Fruit fly (Drosophila melanogaster): Measurements from ENCODE around the gene Vps60.

Gene Vps60

DNA sequence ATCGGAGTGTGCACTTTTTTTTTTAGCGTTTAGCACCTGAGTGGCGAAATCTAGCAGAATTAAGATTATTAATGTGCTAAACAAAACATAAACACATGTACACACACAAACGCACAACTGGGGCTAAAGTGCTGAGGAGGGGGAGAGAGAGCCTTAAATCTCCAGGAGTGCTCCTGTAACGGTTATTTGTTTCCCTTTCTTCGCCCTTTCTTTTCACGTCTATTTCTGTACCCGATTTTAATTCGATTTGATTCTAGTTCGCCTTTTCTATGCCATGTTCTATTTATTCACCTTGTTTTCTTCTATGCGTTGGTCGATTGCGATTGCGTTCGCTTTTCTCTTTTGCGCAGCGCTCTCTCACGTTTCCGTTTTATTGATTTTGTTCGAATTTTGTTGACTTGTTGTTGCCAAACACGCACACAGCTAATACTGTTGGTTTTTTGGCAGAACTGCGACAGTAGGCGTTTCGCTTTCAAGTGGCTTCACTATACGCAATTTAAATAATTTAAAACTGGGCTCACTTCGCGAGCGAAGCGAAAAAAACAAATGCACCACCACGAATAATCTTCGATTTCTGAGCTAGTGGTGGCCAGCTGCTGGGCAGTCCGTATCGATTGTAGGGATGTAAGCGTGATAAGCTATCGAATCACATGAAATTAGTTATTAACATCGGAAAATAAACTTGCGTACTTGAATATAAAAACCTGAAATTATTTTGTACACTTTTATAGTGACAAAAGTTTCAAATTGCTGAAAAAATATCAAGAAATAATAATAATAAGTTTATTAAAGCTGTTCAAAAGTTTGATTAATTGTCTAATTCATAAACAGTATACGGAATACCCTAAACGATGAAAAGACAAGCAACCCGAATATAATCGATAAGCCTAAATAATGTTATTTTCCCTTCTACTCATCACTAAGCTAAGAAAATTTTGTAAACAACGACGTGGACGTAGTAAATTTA, 32.6 kb upstream of the Vps60 start, which contains the start of the genes Krn, Ndfip and CG7484 (continued):
- TF ChIP-seq hkb (optimal IDR thresholded peaks at IDR 0.05) (no peak), hkb (GFP tag; IDR thresholded peaks at IDR 0.05) (peak; percentile 71), ind (GFP tag; optimal IDR thresholded peaks at IDR 0.05) (peak; percentile 90), Oaz (GFP tag; IDR thresholded peaks at IDR 0.05) (peak; percentile 61), CG34422 (GFP tag; IDR thresholded peaks at IDR 0.05) (peak; percentile 86), Bgb (GFP tag; IDR thresholded peaks at IDR 0.05; ENCODE audit: partially characterized antibody) (peak; percentile 92), HLHmδ (GFP tag; optimal IDR thresholded peaks at IDR 0.05) (no peak), CG4707 (GFP tag; optimal IDR thresholded peaks at IDR 0.05) (no peak), Six4 (GFP tag; optimal IDR thresholded peaks at IDR 0.05) (peak; percentile 77), abd-A (tag; optimal IDR thresholded peaks at IDR 0.05) (peak; percentile 86), HmgD (GFP tag; optimal IDR thresholded peaks at IDR 0.05) (peak; percentile 5), so (GFP tag; IDR thresholded peaks at IDR 0.05) (peak; percentile 79), hb (GFP tag; IDR thresholded peaks at IDR 0.05; ENCODE audit: partially characterized antibody) (peak; percentile 96), CG7745 (tag; optimal IDR thresholded peaks at IDR 0.05) (peak; percentile 27), Optix (GFP tag; IDR thresholded peaks at IDR 0.05) (0 out of 3 replicates have a peak, but pooled peaks have one; percentile 38), Nf-YB (GFP tag; optimal IDR thresholded peaks at IDR 0.05) (peak; percentile 72), sob (GFP tag; IDR thresholded peaks at IDR 0.05) (peak; percentile 91), CoRest (tag; optimal IDR thresholded peaks at IDR 0.05) (peak; percentile 96), Dip2 (GFP tag; IDR thresholded peaks at IDR 0.05) (no peak), al (GFP tag; IDR thresholded peaks at IDR 0.05) (peak; percentile 81), CG3726 (GFP tag; IDR thresholded peaks at IDR 0.05) (0 out of 3 replicates have a peak, but pooled peaks have one; percentile 63), Abd-B (GFP tag; optimal IDR thresholded peaks at IDR 0.05) (peak; percentile 93), hth (optimal IDR thresholded peaks at IDR 0.05) (no peak), B-H1 (GFP tag; IDR thresholded peaks at IDR 0.05) (peak; percentile 68), unpg (GFP tag; optimal IDR thresholded peaks at IDR 0.05) (peak; percentile 86), kah (GFP tag; optimal IDR thresholded peaks at IDR 0.05) (peak; percentile 50), D19A (tag; optimal IDR thresholded peaks at IDR 0.05) (peak; percentile 82), CG12219 (GFP tag; optimal IDR thresholded peaks at IDR 0.05) (peak; percentile 53), lilli (GFP tag; optimal IDR thresholded peaks at IDR 0.05) (peak; percentile 92), trem (tag; optimal IDR thresholded peaks at IDR 0.05) (peak; percentile 92), CHES-1-like (GFP tag; optimal IDR thresholded peaks at IDR 0.05) (peak; percentile 86), mirr (GFP tag; optimal IDR thresholded peaks at IDR 0.05) (peak; percentile 71), wek (GFP tag; optimal IDR thresholded peaks at IDR 0.05) (peak; percentile 96), CG13424 (tag; optimal IDR thresholded peaks at IDR 0.05) (peak; percentile 95), bowl (GFP tag; IDR thresholded peaks at IDR 0.05) (no peak), pros (GFP tag; optimal IDR thresholded peaks at IDR 0.05) (no peak), crol (GFP tag; IDR thresholded peaks at IDR 0.05) (no peak; the same call in 1 of the 2 replicates), Opbp (GFP tag; IDR thresholded peaks at IDR 0.05; ENCODE audit: partially characterized antibody) (peak; percentile 94; the same call in 2 of the 3 replicates), Scr (GFP tag; IDR thresholded peaks at IDR 0.05; ENCODE audit: partially characterized antibody) (peak; percentile 98), CG15514 (GFP tag; optimal IDR thresholded peaks at IDR 0.05) (peak; percentile 71), Hr51 (GFP tag; optimal IDR thresholded peaks at IDR 0.05) (peak; percentile 87 to 91), crp (GFP tag; optimal IDR thresholded peaks at IDR 0.05) (peak in 1 of 2 experiments; percentile 49), caup (GFP tag; optimal IDR thresholded peaks at IDR 0.05; ENCODE audit: severe bottlenecking) (peak; percentile 79), CG16863 (GFP tag; optimal IDR thresholded peaks at IDR 0.05) (peak; percentile 54), CG13296 (GFP tag; optimal IDR thresholded peaks at IDR 0.05) (peak; percentile 80), sr (GFP tag; IDR thresholded peaks at IDR 0.05) (0 out of 3 replicates have a peak, but pooled peaks have one; percentile 5), amos (GFP tag; IDR thresholded peaks at IDR 0.05; ENCODE audit: partially characterized antibody) (peak; percentile 94)

All from whole organism, embryonic.